Fruit fly (Drosophila melanogaster) whole organism, prepupa: ENCODE measurements around the gene Cpr92F.

ENCODE experiments used
- CG16779 ChIP-seq: fragments of 200-800 bp; sonication (Bioruptor generic); optimal IDR thresholded peaks from 3 replicates; lab custom pipeline; 2017; ENCODE audit warnings: missing biosample characterization, mild to moderate bottlenecking, missing genetic modification characterization
- CG3032 ChIP-seq: fragments of 200-800 bp; optimal IDR thresholded peaks from 2 replicates; lab custom pipeline; 2019; ENCODE audit warnings: missing biosample characterization, mild to moderate bottlenecking, missing genetic modification characterization, moderate library complexity
- CG31627 ChIP-seq: fragments of 200-800 bp; sonication (Bioruptor generic); optimal IDR thresholded peaks from 3 replicates; lab custom pipeline; 2016; ENCODE audit warnings: missing biosample characterization, missing genetic modification characterization
- CG32006 ChIP-seq: fragments of 200-800 bp; sonication (Bioruptor generic); optimal IDR thresholded peaks from 3 replicates; lab custom pipeline; 2017; ENCODE audit warnings: missing biosample characterization, mild to moderate bottlenecking, missing genetic modification characterization
- CG6854 ChIP-seq: fragments of 200-800 bp; sonication (Bioruptor generic); optimal IDR thresholded peaks from 2 replicates; lab custom pipeline; 2017; ENCODE audit warnings: missing biosample characterization, mild to moderate bottlenecking, missing genetic modification characterization
- Hr4 ChIP-seq: fragments of 200-800 bp; sonication (Bioruptor generic); optimal IDR thresholded peaks from 3 replicates; lab custom pipeline; 2016; ENCODE audit warnings: missing biosample characterization, missing genetic modification characterization
- Met ChIP-seq: fragments of 200-800 bp; sonication (Bioruptor generic); optimal IDR thresholded peaks from 3 replicates; lab custom pipeline; 2016; ENCODE audit warnings: missing biosample characterization, missing genetic modification characterization
- Sox14 ChIP-seq: fragments of 200-800 bp; sonication (Bioruptor generic); optimal IDR thresholded peaks from 3 replicates; lab custom pipeline; 2016; ENCODE audit warnings: missing biosample characterization, missing genetic modification characterization
- eg ChIP-seq: fragments of 200-800 bp; sonication (Bioruptor generic); IDR thresholded peaks from 3 replicates; pipeline ENCODE4 v1.3.6; 2022; ENCODE audit warnings: missing biosample characterization, missing genetic modification characterization
- fd85E ChIP-seq: fragments of 200-800 bp; sonication (Bioruptor generic); optimal IDR thresholded peaks from 3 replicates; lab custom pipeline; 2016; ENCODE audit warnings: missing biosample characterization, missing genetic modification characterization
- lz ChIP-seq: fragments of 200-800 bp; sonication (Bioruptor generic); optimal IDR thresholded peaks from 3 replicates; lab custom pipeline; 2016; ENCODE audit warnings: missing biosample characterization, missing genetic modification characterization
- spab ChIP-seq: fragments of 200-800 bp; sonication (Bioruptor generic); optimal IDR thresholded peaks from 2 replicates; lab custom pipeline; 2017; ENCODE audit warnings: missing biosample characterization, mild to moderate bottlenecking, missing genetic modification characterization, missing genetic modification reagents

DNA sequence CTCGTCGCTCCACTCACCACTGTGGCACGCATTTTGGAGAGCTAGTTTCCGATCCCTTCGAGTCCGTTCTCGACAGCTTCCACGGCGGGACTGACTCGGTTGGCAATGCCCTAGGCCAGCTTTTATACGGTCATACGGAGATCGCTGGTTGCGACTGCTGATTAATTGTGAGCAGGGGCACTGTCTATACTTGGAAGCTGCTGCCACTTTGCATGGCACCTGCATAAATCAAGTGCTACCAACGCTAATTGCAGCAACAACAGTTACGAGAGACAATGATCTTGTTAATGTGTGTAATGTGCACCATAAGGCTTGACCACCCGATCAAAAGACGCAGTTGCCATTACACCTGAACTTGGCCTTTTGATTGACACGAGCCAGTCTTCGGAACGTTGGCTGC, 7.9 kb downstream of the Cpr92F start, which contains the start of gene CG4000:
- TF ChIP-seq CG31627 (GFP tag; lab: Kevin White, UChicago) (no peak), lz (no peak), CG16779 (no peak), Sox14 (GFP tag; lab: Kevin White, UChicago) (no peak), CG3032 (tag; lab: Kevin White, UChicago) (no peak), Hr4 (no peak), CG6854 (GFP tag; lab: Kevin White, UChicago) (no peak), spab (GFP tag; lab: Kevin White, UChicago) (no peak), eg (no peak), fd85E (no peak), Met (GFP tag; lab: Kevin White, UChicago) (no peak), CG32006 (GFP tag; lab: Kevin White, UChicago) (no peak)
